Fruit fly (Drosophila melanogaster): ENCODE results near the gene Rb97D.

- TF ChIP-seq CG8765 (GFP tag; IDR thresholded peaks at IDR 0.05), result no peak
- no peak for TF ChIP-seq vnd (GFP tag; IDR thresholded peaks at IDR 0.05; ENCODE audit: partially characterized antibody)
- TF ChIP-seq psq (GFP tag; optimal IDR thresholded peaks at IDR 0.05), result no peak
- TF ChIP-seq CG33213 (GFP tag; optimal IDR thresholded peaks at IDR 0.05), result no peak
- no peak for TF ChIP-seq Camta (GFP tag; optimal IDR thresholded peaks at IDR 0.05)
- TF ChIP-seq CG3281 (GFP tag; optimal IDR thresholded peaks at IDR 0.05), result no peak
- no peak for TF ChIP-seq C15 (GFP tag; IDR thresholded peaks at IDR 0.05)
These were observed 1.3 kb upstream of the Rb97D start for dm6 chr3R:26876851-26877250.
